Fruit fly (Drosophila melanogaster) whole organism, embryonic: Measurements from ENCODE around the gene CG10510.

ENCODE experiments used
- Aef1 ChIP-seq: fragments of 200-800 bp; sonication (Bioruptor generic); IDR thresholded peaks from 3 replicates; pipeline ENCODE4 v1.3.6; 2022; ENCODE audit warnings: missing biosample characterization, missing genetic modification characterization
- CG11085 ChIP-seq: fragments of 200-800 bp; sonication (Bioruptor generic); IDR thresholded peaks from 2 replicates; pipeline ENCODE4 v1.3.6; 2022; ENCODE audit warnings: missing biosample characterization, missing genetic modification characterization
- CG11456 ChIP-seq: fragments of 200-800 bp; sonication (Bioruptor generic); IDR thresholded peaks from 3 replicates; pipeline ENCODE4 v1.3.6; 2022; ENCODE audit warnings: missing biosample characterization, missing genetic modification characterization
- CG11696 ChIP-seq: fragments of 200-800 bp; sonication (Bioruptor generic); IDR thresholded peaks from 2 replicates; pipeline ENCODE4 v1.3.6; 2022; ENCODE audit warnings: missing biosample characterization, missing genetic modification characterization
- CG12299 ChIP-seq: fragments of 200-800 bp; sonication (Bioruptor generic); optimal IDR thresholded peaks from 2 replicates; lab custom pipeline; 2018; ENCODE audit warnings: missing biosample characterization, mild to moderate bottlenecking, missing genetic modification characterization
- CG12659 ChIP-seq: fragments of 200-800 bp; sonication (Bioruptor generic); optimal IDR thresholded peaks from 3 replicates; lab custom pipeline; 2017; ENCODE audit warnings: mild to moderate bottlenecking, missing biosample characterization, missing genetic modification reagents, missing genetic modification characterization
- CG13624 ChIP-seq: fragments of 200-800 bp; sonication (Bioruptor generic); optimal IDR thresholded peaks from 2 replicates; lab custom pipeline; 2016; ENCODE audit warnings: missing biosample characterization, missing genetic modification characterization
- CG15479 ChIP-seq: fragments of 200-800 bp; sonication (Bioruptor generic); optimal IDR thresholded peaks from 3 replicates; lab custom pipeline; 2019; ENCODE audit warnings: missing biosample characterization, mild to moderate bottlenecking, missing genetic modification characterization, moderate library complexity
- CG16779 ChIP-seq: fragments of 200-800 bp; sonication (Bioruptor generic); IDR thresholded peaks from 2 replicates; pipeline ENCODE4 v1.3.6; 2022; ENCODE audit warnings: missing biosample characterization, missing genetic modification characterization
- CG18599 ChIP-seq: fragments of 200-800 bp; sonication (Bioruptor generic); optimal IDR thresholded peaks from 3 replicates; lab custom pipeline; 2017; ENCODE audit warnings: missing biosample characterization, missing genetic modification characterization, mild to moderate bottlenecking, moderate library complexity, missing genetic modification reagents
- CG2202 ChIP-seq: fragments of 200-800 bp; sonication (Bioruptor generic); optimal IDR thresholded peaks from 2 replicates; lab custom pipeline; 2018; ENCODE audit warnings: missing biosample characterization, mild to moderate bottlenecking, missing genetic modification characterization
- CG32532 ChIP-seq: fragments of 200-800 bp; sonication (Bioruptor generic); IDR thresholded peaks from 2 replicates; pipeline ENCODE4 v1.3.6; 2022; ENCODE audit warnings: missing biosample characterization, missing genetic modification characterization
- CG32767 ChIP-seq: fragments of 200-800 bp; sonication (Bioruptor generic); IDR thresholded peaks from 2 replicates; pipeline ENCODE4 v1.3.6; 2022; ENCODE audit warnings: missing biosample characterization, missing genetic modification characterization
- CG32772 ChIP-seq: fragments of 200-800 bp; sonication (Bioruptor generic); IDR thresholded peaks from 2 replicates; pipeline ENCODE4 v1.3.6; 2022; ENCODE audit warnings: missing biosample characterization, missing genetic modification characterization
- CG34224 ChIP-seq: fragments of 200-800 bp; sonication (Bioruptor generic); IDR thresholded peaks from 3 replicates; pipeline ENCODE4 v1.3.6; 2022; ENCODE audit warnings: missing biosample characterization, missing genetic modification characterization; ENCODE audit not compliant: partially characterized antibody
- CG34376 ChIP-seq: fragments of 200-800 bp; sonication (Bioruptor generic); optimal IDR thresholded peaks from 2 replicates; lab custom pipeline; 2018; ENCODE audit warnings: missing biosample characterization, mild to moderate bottlenecking, missing genetic modification characterization
- CG3726 ChIP-seq: fragments of 200-800 bp; sonication (Bioruptor generic); IDR thresholded peaks from 3 replicates; pipeline ENCODE4, ENCODE4 v1.3.6; 2022; ENCODE audit warnings: missing biosample characterization, missing genetic modification characterization
- CG6175 ChIP-seq: fragments of 200-800 bp; sonication (Bioruptor generic); IDR thresholded peaks from 3 replicates; pipeline ENCODE4 v1.3.6; 2022; ENCODE audit warnings: missing biosample characterization, missing genetic modification characterization
- CG6854 ChIP-seq: fragments of 200-800 bp; sonication (Bioruptor generic); optimal IDR thresholded peaks from 3 replicates; lab custom pipeline; 2017; ENCODE audit warnings: missing biosample characterization, mild to moderate bottlenecking, missing genetic modification characterization
- CG7786 ChIP-seq: fragments of 200-800 bp; sonication (Bioruptor generic); optimal IDR thresholded peaks from 2 replicates; lab custom pipeline; 2016; ENCODE audit warnings: missing biosample characterization, missing genetic modification characterization
- CG8089 ChIP-seq: fragments of 200-800 bp; sonication (Bioruptor generic); optimal IDR thresholded peaks from 3 replicates; lab custom pipeline; 2016; ENCODE audit warnings: missing biosample characterization, missing genetic modification characterization
- CG8924 ChIP-seq: fragments of 200-800 bp; optimal IDR thresholded peaks from 3 replicates; lab custom pipeline; 2019; ENCODE audit warnings: missing biosample characterization, mild to moderate bottlenecking, missing genetic modification characterization, moderate library complexity
- CG9797 ChIP-seq: fragments of 200-800 bp; sonication (Bioruptor generic); optimal IDR thresholded peaks from 3 replicates; lab custom pipeline; 2018; ENCODE audit warnings: missing biosample characterization, mild to moderate bottlenecking, missing genetic modification characterization
- CG9817 ChIP-seq: fragments of 200-800 bp; sonication (Bioruptor generic); optimal IDR thresholded peaks from 2 replicates; lab custom pipeline; 2018; ENCODE audit warnings: missing biosample characterization, mild to moderate bottlenecking, missing genetic modification characterization, moderate library complexity
- Dek ChIP-seq: fragments of 200-800 bp; sonication (Bioruptor generic); optimal IDR thresholded peaks from 3 replicates; lab custom pipeline; 2019; ENCODE audit warnings: missing biosample characterization, mild to moderate bottlenecking, missing genetic modification characterization, moderate library complexity
- Oli ChIP-seq: fragments of 200-800 bp; sonication (Bioruptor generic); optimal IDR thresholded peaks from 2 replicates; lab custom pipeline; 2018; ENCODE audit warnings: missing biosample characterization, mild to moderate bottlenecking, missing genetic modification characterization, moderate library complexity
- PHDP ChIP-seq: fragments of 200-800 bp; sonication (Bioruptor generic); optimal IDR thresholded peaks from 3 replicates; lab custom pipeline; 2018; ENCODE audit warnings: missing biosample characterization, mild to moderate bottlenecking, missing genetic modification characterization, moderate library complexity
- Sry-δ ChIP-seq: fragments of 200-800 bp; sonication (Bioruptor generic); optimal IDR thresholded peaks from 2 replicates; lab custom pipeline; 2016; ENCODE audit warnings: missing biosample characterization, missing genetic modification characterization
- ab ChIP-seq: fragments of 200-800 bp; sonication (Bioruptor generic); optimal IDR thresholded peaks from 2 replicates; lab custom pipeline; 2016; ENCODE audit warnings: missing biosample characterization, missing genetic modification characterization
- abd-A ChIP-seq: fragments of 200-800 bp; sonication (Bioruptor generic); optimal IDR thresholded peaks from 3 replicates; lab custom pipeline; 2019; ENCODE audit warnings: missing biosample characterization, mild to moderate bottlenecking, missing genetic modification characterization, moderate library complexity
- bab2 ChIP-seq: fragments of 200-800 bp; sonication (Bioruptor generic); optimal IDR thresholded peaks from 2 replicates; lab custom pipeline; 2016; ENCODE audit warnings: missing biosample characterization, missing genetic modification characterization
- bowl ChIP-seq: fragments of 200-800 bp; sonication (Bioruptor generic); IDR thresholded peaks from 2 replicates; pipeline ENCODE4 v1.3.6; 2022; ENCODE audit warnings: missing biosample characterization, missing genetic modification characterization
- caup ChIP-seq: fragments of 200-800 bp; sonication (Bioruptor generic); optimal IDR thresholded peaks from 3 replicates; lab custom pipeline; 2017; ENCODE audit warnings: missing biosample characterization, mild to moderate bottlenecking, missing genetic modification characterization, moderate library complexity; ENCODE audit not compliant: severe bottlenecking
- cg ChIP-seq: fragments of 200-800 bp; sonication (Bioruptor generic); optimal IDR thresholded peaks from 3 replicates; lab custom pipeline; 2019; ENCODE audit warnings: missing biosample characterization, mild to moderate bottlenecking, missing genetic modification characterization, moderate library complexity
- chinmo ChIP-seq: fragments of 200-800 bp; sonication (Bioruptor generic); IDR thresholded peaks from 4 replicates; pipeline ENCODE4 v1.3.6; 2022; ENCODE audit warnings: missing biosample characterization, missing genetic modification characterization; ENCODE audit not compliant: partially characterized antibody
- dan ChIP-seq: fragments of 200-800 bp; sonication (Bioruptor generic); IDR thresholded peaks from 2 replicates; pipeline ENCODE4 v1.3.6; 2022; ENCODE audit warnings: missing biosample characterization, missing genetic modification characterization
- dati ChIP-seq: fragments of 200-800 bp; sonication (Bioruptor generic); IDR thresholded peaks from 2 replicates; pipeline ENCODE4 v1.3.6; 2022; ENCODE audit warnings: missing biosample characterization, missing genetic modification characterization
- en ChIP-seq: fragments of 200-800 bp; sonication (Bioruptor generic); optimal IDR thresholded peaks from 2 replicates; lab custom pipeline; 2016; ENCODE audit warnings: missing biosample characterization, missing genetic modification characterization
- gsb-n ChIP-seq: fragments of 200-800 bp; sonication (Bioruptor generic); optimal IDR thresholded peaks from 3 replicates; lab custom pipeline; 2018; ENCODE audit warnings: missing biosample characterization, mild to moderate bottlenecking, missing genetic modification characterization
- hth ChIP-seq: fragments of >200 bp; optimal IDR thresholded peaks from 2 replicates; lab custom pipeline; 2017; ENCODE audit warnings: inconsistent platforms
- ind ChIP-seq: fragments of 200-800 bp; sonication (Bioruptor generic); optimal IDR thresholded peaks from 3 replicates; lab custom pipeline; 2016; ENCODE audit warnings: missing biosample characterization, missing genetic modification characterization
- jigr1 ChIP-seq: fragments of 200-800 bp; sonication (Bioruptor generic); IDR thresholded peaks from 3 replicates; pipeline ENCODE4 v1.3.6; 2022; ENCODE audit warnings: missing biosample characterization, missing genetic modification characterization
- lov ChIP-seq, 2 experiments: fragments of 200-800 bp in 1 of 2; fragments of >200 bp in 1 of 2; sonication (Bioruptor generic) in 1 of 2; IDR thresholded peaks in 1 of 2; optimal IDR thresholded peaks in 1 of 2; 2 replicates in 1 of 2; 3 replicates in 1 of 2; pipeline versions ENCODE4 v1.3.6 to Lab custom; 2017 to 2022; ENCODE audit warnings: missing biosample characterization in 1 of 2, missing genetic modification characterization in 1 of 2
- nom ChIP-seq: fragments of 200-800 bp; sonication (Bioruptor generic); optimal IDR thresholded peaks from 2 replicates; lab custom pipeline; 2017; ENCODE audit warnings: missing biosample characterization, missing genetic modification characterization, mild to moderate bottlenecking, moderate library complexity, missing genetic modification reagents
- peb ChIP-seq: fragments of 200-800 bp; sonication (Bioruptor generic); IDR thresholded peaks from 2 replicates; pipeline ENCODE4 v1.3.6; 2022; ENCODE audit warnings: missing biosample characterization, missing genetic modification characterization
- pum ChIP-seq: fragments of 200-800 bp; sonication (Bioruptor generic); optimal IDR thresholded peaks from 2 replicates; lab custom pipeline; 2016; ENCODE audit warnings: missing biosample characterization, missing genetic modification characterization
- pzg ChIP-seq: fragments of 200-800 bp; sonication (Bioruptor generic); optimal IDR thresholded peaks from 3 replicates; lab custom pipeline; 2018; ENCODE audit warnings: missing biosample characterization, mild to moderate bottlenecking, missing genetic modification characterization, moderate library complexity
- seq ChIP-seq: fragments of 200-800 bp; sonication (Bioruptor generic); IDR thresholded peaks from 2 replicates; pipeline ENCODE4 v1.3.6; 2022; ENCODE audit warnings: missing biosample characterization, missing genetic modification characterization
- slou ChIP-seq: fragments of 200-800 bp; sonication (Bioruptor generic); optimal IDR thresholded peaks from 3 replicates; lab custom pipeline; 2016; ENCODE audit warnings: missing biosample characterization, missing genetic modification characterization
- sr ChIP-seq: fragments of 200-800 bp; sonication (Bioruptor generic); IDR thresholded peaks from 3 replicates; pipeline ENCODE4 v1.3.6; 2022; ENCODE audit warnings: missing biosample characterization, missing genetic modification characterization
- stc ChIP-seq: fragments of 200-800 bp; sonication (Bioruptor generic); IDR thresholded peaks from 2 replicates; pipeline ENCODE4 v1.3.6; 2022; ENCODE audit warnings: missing biosample characterization, missing genetic modification characterization
- zfh1 ChIP-seq: fragments of 200-800 bp; sonication (Bioruptor generic); IDR thresholded peaks from 3 replicates; pipeline ENCODE4 v1.3.6; 2022; ENCODE audit warnings: missing biosample characterization, missing genetic modification characterization

The CG10510 gene

dm6 chr3L:21205496-21205824 lies 4.4 kb downstream of the CG10510 start:
- no peak for TF ChIP-seq CG12299 (tag; lab: Kevin White, UChicago)
- TF ChIP-seq CG11696 (GFP tag; lab: Robert Waterston, UW), result no peak
- no peak for TF ChIP-seq seq
- no peak for TF ChIP-seq abd-A (tag; lab: Kevin White, UChicago)
- TF ChIP-seq CG18599 (GFP tag; lab: Kevin White, UChicago), result no peak
- TF ChIP-seq bowl (GFP tag; lab: Robert Waterston, UW), result no peak
- TF ChIP-seq Sry-δ (GFP tag; lab: Kevin White, UChicago), result no peak
- no peak for TF ChIP-seq slou
- TF ChIP-seq hth, result no peak
- TF ChIP-seq CG12659 (GFP tag; lab: Kevin White, UChicago), result no peak
- TF ChIP-seq zfh1, result no peak
- TF ChIP-seq dan, result no peak
- no peak for TF ChIP-seq CG7786
- no peak for TF ChIP-seq bab2 (GFP tag; lab: Kevin White, UChicago)
- TF ChIP-seq chinmo (GFP tag; lab: Robert Waterston, UW), result 0 out of 4 replicates have a peak, but pooled peaks have one; percentile 93
- no peak for TF ChIP-seq CG11085 (GFP tag; lab: Robert Waterston, UW)
- TF ChIP-seq CG16779 (GFP tag; lab: Robert Waterston, UW), result no peak
- no peak for TF ChIP-seq Aef1
- TF ChIP-seq CG6854 (GFP tag; lab: Kevin White, UChicago), result no peak
- TF ChIP-seq lov (optimal IDR thresholded peaks at IDR 0.05; lab: Kevin White, UChicago), result no peak
- no peak for TF ChIP-seq lov (GFP tag; IDR thresholded peaks at IDR 0.05; lab: Robert Waterston, UW)
- TF ChIP-seq jigr1 (GFP tag; lab: Robert Waterston, UW), result no peak
- TF ChIP-seq CG2202, result no peak
- TF ChIP-seq pzg, result no peak
- no peak for TF ChIP-seq stc (GFP tag; lab: Robert Waterston, UW)
- no peak for TF ChIP-seq CG32767 (GFP tag; lab: Robert Waterston, UW)
- no peak for TF ChIP-seq en (GFP tag; lab: Kevin White, UChicago)
- no peak for TF ChIP-seq CG34376 (GFP tag; lab: Kevin White, UChicago)
- TF ChIP-seq CG11456 (GFP tag; lab: Robert Waterston, UW), result no peak
- TF ChIP-seq CG9817, result no peak
- no peak for TF ChIP-seq Dek (tag; lab: Kevin White, UChicago)
- TF ChIP-seq peb (GFP tag; lab: Robert Waterston, UW), result no peak
- peak; percentile 42; the same call in 1 of the 3 replicates for TF ChIP-seq CG34224 (GFP tag; lab: Robert Waterston, UW)
- TF ChIP-seq CG6175 (GFP tag; lab: Robert Waterston, UW), result no peak
- TF ChIP-seq sr (GFP tag; lab: Robert Waterston, UW), result no peak
- TF ChIP-seq CG9797, result no peak
- TF ChIP-seq gsb-n, result no peak
- no peak for TF ChIP-seq CG32772 (GFP tag; lab: Robert Waterston, UW)
- no peak for TF ChIP-seq cg (GFP tag; lab: Kevin White, UChicago)
- no peak for TF ChIP-seq pum (GFP tag; lab: Kevin White, UChicago)
- TF ChIP-seq CG8089, result no peak
- no peak for TF ChIP-seq PHDP (tag; lab: Kevin White, UChicago)
- TF ChIP-seq ab (GFP tag; lab: Kevin White, UChicago), result no peak
- no peak for TF ChIP-seq dati (GFP tag; lab: Robert Waterston, UW)
- TF ChIP-seq nom (GFP tag; lab: Kevin White, UChicago), result no peak
- no peak for TF ChIP-seq CG13624 (GFP tag; lab: Kevin White, UChicago)
- no peak for TF ChIP-seq CG15479
- TF ChIP-seq CG3726 (GFP tag; lab: Robert Waterston, UW), result no peak
- TF ChIP-seq ind (GFP tag; lab: Kevin White, UChicago), result no peak
- TF ChIP-seq caup (GFP tag; lab: Kevin White, UChicago), result no peak
- TF ChIP-seq CG32532 (GFP tag; lab: Robert Waterston, UW), result peak; percentile 56
- TF ChIP-seq Oli (tag; lab: Kevin White, UChicago), result no peak
- TF ChIP-seq CG8924 (tag; lab: Kevin White, UChicago), result no peak
